Worm (Caenorhabditis elegans): ENCODE data around the gene rpb-8.

DNA sequence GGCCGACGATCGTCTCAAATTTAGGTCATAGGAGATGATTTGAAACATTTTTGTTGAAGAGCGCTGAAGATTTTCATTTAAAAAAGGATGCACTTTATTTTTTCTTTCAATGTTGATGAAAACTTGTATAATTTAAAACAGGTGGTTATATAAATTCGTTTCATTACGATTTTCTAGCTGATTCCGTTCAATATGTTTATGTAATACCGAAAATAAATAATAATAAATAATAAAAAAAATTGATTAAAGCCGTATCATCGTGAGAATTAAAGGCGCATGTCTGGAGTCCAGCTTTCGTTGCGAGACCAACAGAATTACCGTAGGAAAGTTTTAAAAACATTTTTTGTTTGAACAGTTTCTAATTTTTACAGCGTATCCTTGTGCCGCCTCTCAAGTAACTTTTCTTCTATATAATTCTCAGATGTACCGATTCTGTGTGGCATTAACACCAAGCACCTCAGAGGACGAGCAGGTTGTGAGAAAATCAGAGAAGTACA is 14.4 kb upstream of the rpb-8 start, which contains the start of the genes C26E6.12 and eri-9:
- TF ChIP-seq R02D3.7 (tag; optimal IDR thresholded peaks at IDR 0.05): no peak
- TF ChIP-seq lin-13 (GFP tag; optimal IDR thresholded peaks at IDR 0.05): no peak
- TF ChIP-seq lin-1 (GFP tag; IDR thresholded peaks at IDR 0.05): no peak
- TF ChIP-seq ZK546.5 (tag; optimal IDR thresholded peaks at IDR 0.05): no peak
- no peak for TF ChIP-seq pqm-1 (tag; optimal IDR thresholded peaks at IDR 0.05)
- no peak for TF ChIP-seq nhr-25 (tag; optimal IDR thresholded peaks at IDR 0.05; ENCODE audit: borderline replicate concordance, insufficient read depth)
- TF ChIP-seq unc-39 (tag; optimal IDR thresholded peaks at IDR 0.05): no peak

Measured in whole organism, L4 larva.